Worm (Caenorhabditis elegans) whole organism, L4 larva: ENCODE data around the gene F33G12.6.
A peak's percentile ranks its signal among the peaks of the same experiment; 100 is the strongest.

Experiments used
- F26F4.8 ChIP-seq: fragments of 200-800 bp; sonication (Bioruptor generic); conservative IDR thresholded peaks from 2 replicates; pipeline ENCODE4 v1.3.6; 2022; ENCODE audit warnings: missing genetic modification characterization, missing compliant biosample characterization
- F37D6.2 ChIP-seq: sonication (generic microtip); optimal IDR thresholded peaks from 2 replicates; lab custom pipeline; 2016; ENCODE audit warnings: mild to moderate bottlenecking, missing genetic modification characterization, missing compliant biosample characterization
- T20F7.1 ChIP-seq: fragments of 200-800 bp; sonication (Bioruptor generic); optimal IDR thresholded peaks from 2 replicates; lab custom pipeline; 2018; ENCODE audit warnings: mild to moderate bottlenecking, missing genetic modification characterization, missing compliant biosample characterization
- aha-1 ChIP-seq: fragments of 150-350 bp; peaks from one replicate; lab custom pipeline; 2014; ENCODE audit warnings: missing biosample characterization, missing genetic modification characterization
- ceh-20 ChIP-seq: fragments of 200-800 bp; sonication (Bioruptor generic); IDR thresholded peaks from 2 replicates; pipeline ENCODE4 v1.3.6; 2022; ENCODE audit warnings: missing genetic modification reagents, missing genetic modification characterization, missing compliant biosample characterization
- cey-2 ChIP-seq: sonication (generic microtip); optimal IDR thresholded peaks from 3 replicates; lab custom pipeline; 2017; ENCODE audit warnings: missing genetic modification characterization, mild to moderate bottlenecking, missing compliant biosample characterization, antibody characterized with exemption, borderline replicate concordance; ENCODE audit not compliant: insufficient read depth
- daf-16 ChIP-seq, 3 experiments: sonication (generic microtip); optimal IDR thresholded peaks; 2 replicates each; lab custom pipeline; 2016 to 2017; ENCODE audit warnings: missing genetic modification characterization in 3 of 3, missing genetic modification reagents in 3 of 3, mild to moderate bottlenecking in 2 of 3, missing compliant biosample characterization in 2 of 3, missing biosample characterization in 1 of 3, moderate library complexity in 1 of 3
- dmd-6 ChIP-seq: fragments of 200-800 bp; sonication (Bioruptor generic); IDR thresholded peaks from 2 replicates; pipeline ENCODE4 v1.3.6; 2022; ENCODE audit warnings: missing genetic modification reagents, missing genetic modification characterization, missing compliant biosample characterization
- dve-1 ChIP-seq: sonication (generic microtip); optimal IDR thresholded peaks from 2 replicates; lab custom pipeline; 2017; ENCODE audit warnings: antibody characterized with exemption, mild to moderate bottlenecking, missing genetic modification characterization, missing compliant biosample characterization; ENCODE audit not compliant: insufficient read depth
- hlh-11 ChIP-seq: fragments of 200-800 bp; sonication (Bioruptor generic); optimal IDR thresholded peaks from 2 replicates; lab custom pipeline; 2018; ENCODE audit warnings: mild to moderate bottlenecking, missing genetic modification characterization, missing compliant biosample characterization
- hlh-30 ChIP-seq: sonication (generic microtip); optimal IDR thresholded peaks from 2 replicates; lab custom pipeline; 2017; ENCODE audit warnings: antibody characterized with exemption, mild to moderate bottlenecking, missing genetic modification characterization, missing compliant biosample characterization; ENCODE audit not compliant: insufficient read depth
- hmg-1.1 ChIP-seq: fragments of 200-800 bp; sonication (Bioruptor generic); IDR thresholded peaks from 2 replicates; pipeline ENCODE4 v1.3.6; 2022; ENCODE audit warnings: missing genetic modification reagents, missing genetic modification characterization, missing compliant biosample characterization
- lin-1 ChIP-seq: fragments of 200-800 bp; sonication (Bioruptor generic); IDR thresholded peaks from 2 replicates; pipeline ENCODE4 v1.3.6; 2022; ENCODE audit warnings: missing genetic modification reagents, missing genetic modification characterization, missing compliant biosample characterization
- lsy-2 ChIP-seq, 2 experiments: fragments of 150-350 bp in 1 of 2; sonication (generic microtip) in 1 of 2; optimal IDR thresholded peaks; 2 replicates each; lab custom pipeline; 2014 to 2017; ENCODE audit warnings: missing biosample characterization in 2 of 2, missing genetic modification characterization in 2 of 2
- mdl-1 ChIP-seq, 2 experiments: fragments of 150-350 bp in 1 of 2; sonication (generic microtip) in 1 of 2; optimal IDR thresholded peaks; 2 replicates each; lab custom pipeline; 2014 to 2017; ENCODE audit warnings: missing biosample characterization in 2 of 2, missing genetic modification characterization in 2 of 2
- mep-1 ChIP-seq: fragments of 150-350 bp; sonication (generic microtip); optimal IDR thresholded peaks from 3 replicates; lab custom pipeline; 2014; ENCODE audit warnings: missing biosample characterization, missing genetic modification characterization
- mes-2 ChIP-seq: sonication (generic microtip); optimal IDR thresholded peaks from 2 replicates; lab custom pipeline; 2016; ENCODE audit warnings: missing genotype, mild to moderate bottlenecking, missing genetic modification characterization, missing compliant biosample characterization; ENCODE audit not compliant: poor library complexity, severe bottlenecking
- mxl-3 ChIP-seq: fragments of 200-800 bp; sonication (Bioruptor generic); optimal IDR thresholded peaks from 2 replicates; lab custom pipeline; 2018; ENCODE audit warnings: mild to moderate bottlenecking, missing genetic modification characterization, missing compliant biosample characterization
- nhr-10 ChIP-seq: fragments of 150-350 bp; optimal IDR thresholded peaks from 2 replicates; lab custom pipeline; 2014; ENCODE audit warnings: missing biosample characterization, missing genetic modification characterization
- nhr-25 ChIP-seq: sonication (generic microtip); optimal IDR thresholded peaks from 2 replicates; lab custom pipeline; 2017; ENCODE audit warnings: missing genetic modification characterization, mild to moderate bottlenecking, missing compliant biosample characterization, antibody characterized with exemption, moderate library complexity, borderline replicate concordance; ENCODE audit not compliant: insufficient read depth
- nhr-28 ChIP-seq: fragments of 150-350 bp; optimal IDR thresholded peaks from 2 replicates; lab custom pipeline; 2014; ENCODE audit warnings: missing biosample characterization, missing genetic modification characterization
- nhr-48 ChIP-seq: sonication (generic microtip); optimal IDR thresholded peaks from 2 replicates; lab custom pipeline; 2016; ENCODE audit warnings: mild to moderate bottlenecking, missing genetic modification characterization, missing compliant biosample characterization
- nhr-6 ChIP-seq: fragments of 150-350 bp; optimal IDR thresholded peaks from 2 replicates; lab custom pipeline; 2014; ENCODE audit warnings: missing biosample characterization, missing genetic modification characterization
- nhr-76 ChIP-seq: fragments of 150-350 bp; optimal IDR thresholded peaks from 2 replicates; lab custom pipeline; 2014; ENCODE audit warnings: missing biosample characterization, missing genetic modification characterization
- php-3 ChIP-seq: fragments of 200-800 bp; sonication (Bioruptor generic); IDR thresholded peaks from 2 replicates; pipeline ENCODE4 v1.3.6; 2022; ENCODE audit warnings: missing genetic modification reagents, missing genetic modification characterization, missing compliant biosample characterization
- pqm-1 ChIP-seq: sonication (generic microtip); optimal IDR thresholded peaks from 2 replicates; lab custom pipeline; 2017; ENCODE audit warnings: missing biosample characterization, missing genetic modification characterization
- skn-1 ChIP-seq: fragments of 150-350 bp; optimal IDR thresholded peaks from 2 replicates; lab custom pipeline; 2014; ENCODE audit warnings: missing biosample characterization, missing genetic modification characterization
- snpc-1.2 ChIP-seq: fragments of 200-800 bp; sonication (Bioruptor generic); IDR thresholded peaks from 2 replicates; pipeline ENCODE4 v1.3.6; 2022; ENCODE audit warnings: missing genetic modification reagents, missing genetic modification characterization, missing compliant biosample characterization
- snpc-4 ChIP-seq: fragments of 150-350 bp; optimal IDR thresholded peaks from 2 replicates; lab custom pipeline; 2014; ENCODE audit warnings: missing biosample characterization, missing genetic modification characterization
- tra-1 ChIP-seq: fragments of 200-800 bp; sonication (Bioruptor generic); IDR thresholded peaks from 2 replicates; pipeline ENCODE4 v1.3.6; 2022; ENCODE audit warnings: missing genetic modification reagents, missing genetic modification characterization, missing compliant biosample characterization
- unc-130 ChIP-seq: sonication (generic microtip); optimal IDR thresholded peaks from 2 replicates; lab custom pipeline; 2016; ENCODE audit warnings: missing genetic modification reagents, missing genetic modification characterization, missing compliant biosample characterization
- unc-62 ChIP-seq, 3 experiments: fragments of 150-350 bp in 1 of 3; sonication (generic microtip); optimal IDR thresholded peaks in 2 of 3; peaks in 1 of 3; 1 replicate in 1 of 3; 2 replicates in 2 of 3; lab custom pipeline; 2014 to 2017; ENCODE audit warnings: missing biosample characterization in 3 of 3, missing genetic modification characterization in 3 of 3, missing genetic modification reagents in 3 of 3, missing genotype in 1 of 3
- ztf-11 ChIP-seq: fragments of 150-350 bp; optimal IDR thresholded peaks from 2 replicates; lab custom pipeline; 2014; ENCODE audit warnings: missing biosample characterization, missing genetic modification characterization

F33G12.6 gene

ce11 chrII:5019389-5020108, 30.2 kb upstream of the F33G12.6 start:
- TF ChIP-seq F26F4.8 (GFP tag; lab: Robert Waterston, UW) (no peak), mxl-3 (peak; percentile 9), nhr-10 (tag; lab: Kevin White, UChicago) (peak; percentile 60), nhr-25 (peak; percentile 17), nhr-76 (tag; lab: Kevin White, UChicago) (peak; percentile 4), nhr-28 (tag; lab: Kevin White, UChicago) (peak; percentile 83), unc-130 (GFP tag; lab: Kevin White, UChicago) (no peak), php-3 (GFP tag; lab: Robert Waterston, UW) (peak; percentile 82), mdl-1 (tag; optimal IDR thresholded peaks at IDR 0.05; lab: Kevin White, UChicago) (peak in 1 of 2 experiments; percentile 42), nhr-6 (no peak), daf-16 (GFP tag; optimal IDR thresholded peaks at IDR 0.05; lab: Kevin White, UChicago) (no peak), daf-16 (tag; optimal IDR thresholded peaks at IDR 0.05; lab: Kevin White, UChicago) (peak; percentile 53), hlh-30 (peak; percentile 62), pqm-1 (tag; lab: Kevin White, UChicago) (peak; percentile 44), cey-2 (peak; percentile 32), T20F7.1 (GFP tag; lab: Kevin White, UChicago) (peak; percentile 65), mes-2 (no peak), hlh-11 (tag; lab: Kevin White, UChicago) (peak; percentile 82), lsy-2 (tag; optimal IDR thresholded peaks at IDR 0.05; lab: Kevin White, UChicago) (peak in 1 of 2 experiments; percentile 25), lin-1 (peak; percentile 54; the same call in 1 of the 2 replicates), dve-1 (tag; lab: Kevin White, UChicago) (peak; percentile 83), ceh-20 (no peak), skn-1 (tag; lab: Kevin White, UChicago) (no peak), ztf-11 (tag; lab: Kevin White, UChicago) (no peak), unc-62 (GFP tag; optimal IDR thresholded peaks at IDR 0.05 in 1 of 2; lab: Kevin White, UChicago) (peak in 1 of 2 experiments; percentile 88), unc-62 (tag; optimal IDR thresholded peaks at IDR 0.05; lab: Kevin White, UChicago) (no peak), mep-1 (tag; lab: Kevin White, UChicago) (peak; percentile 42), nhr-48 (tag; lab: Kevin White, UChicago) (peak; percentile 25), dmd-6 (GFP tag; lab: Robert Waterston, UW) (peak; percentile 81)
- TF ChIP-seq, all 104 proteins: peak for 20

DNA sequence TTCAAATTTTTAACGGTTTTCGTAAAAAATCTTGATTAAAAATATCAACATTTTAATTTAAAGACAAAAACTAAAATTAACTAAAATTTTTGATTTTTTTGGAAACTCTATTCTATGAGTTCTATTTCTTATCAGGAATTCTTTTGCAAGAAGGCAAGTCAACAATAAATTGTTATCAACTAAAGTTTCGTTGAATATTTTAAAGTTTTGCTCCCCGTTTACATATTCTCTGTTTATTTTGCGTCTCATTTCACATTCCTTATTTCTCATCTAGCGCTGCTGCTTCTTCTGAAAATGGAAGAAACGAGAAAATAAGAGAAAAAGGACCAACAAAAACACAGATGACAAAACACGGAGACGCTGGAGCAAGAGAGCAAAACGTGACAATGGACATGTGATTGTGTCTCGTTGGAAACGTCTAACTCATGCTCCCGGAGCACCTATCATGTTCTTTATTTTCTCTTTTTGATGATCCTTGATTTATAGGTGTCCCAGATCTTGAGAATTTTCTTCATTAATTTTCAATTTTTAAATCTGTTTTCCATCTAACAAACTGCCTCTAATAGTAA, 29.1 kb upstream of the F33G12.6 start:
- TF ChIP-seq hlh-11 (tag; lab: Kevin White, UChicago) (peak; percentile 36), nhr-48 (tag; lab: Kevin White, UChicago) (no peak), dve-1 (tag; lab: Kevin White, UChicago) (peak; percentile 8), nhr-28 (tag; lab: Kevin White, UChicago) (no peak), hmg-1.1 (GFP tag; lab: Robert Waterston, UW) (0 out of 2 replicates have a peak, but pooled peaks have one; percentile 8), mdl-1 (tag; optimal IDR thresholded peaks at IDR 0.05; lab: Kevin White, UChicago) (peak in 1 of 2 experiments; percentile 49), snpc-1.2 (GFP tag; lab: Robert Waterston, UW) (no peak), F37D6.2 (no peak), snpc-4 (tag; lab: Kevin White, UChicago) (no peak), daf-16 (GFP tag; optimal IDR thresholded peaks at IDR 0.05; lab: Kevin White, UChicago) (no peak), daf-16 (tag; optimal IDR thresholded peaks at IDR 0.05; lab: Kevin White, UChicago) (peak; percentile 61), aha-1 (peak; percentile 14), hlh-30 (peak; percentile 81)

DNA sequence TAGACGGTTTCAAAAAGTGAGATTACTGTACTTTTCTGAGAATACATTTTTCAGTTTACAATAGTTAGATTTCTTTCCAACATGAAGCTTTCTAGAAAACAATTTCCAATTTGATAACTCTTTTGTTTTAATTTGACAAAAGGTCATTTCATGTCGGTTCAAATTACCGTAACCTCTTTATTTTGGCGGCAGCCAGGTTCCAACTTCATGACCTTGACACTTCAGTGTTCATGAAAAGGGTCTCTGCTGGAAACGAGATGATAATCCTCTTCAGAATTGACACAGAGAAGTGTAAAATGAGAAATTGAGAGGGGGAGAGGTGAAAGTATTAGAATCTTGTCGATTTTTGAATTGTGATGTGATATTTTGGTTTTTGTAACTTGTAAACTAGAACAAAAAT, 28.2 kb upstream of the F33G12.6 start:
- TF ChIP-seq tra-1 (no peak), lsy-2 (tag; optimal IDR thresholded peaks at IDR 0.05; lab: Kevin White, UChicago) (peak in 1 of 2 experiments; percentile 9), nhr-25 (peak; percentile 41)
